Fruit fly (Drosophila melanogaster) whole organism, embryonic: ENCODE results near the gene Suv3.
A peak's percentile ranks its signal among the peaks of the same experiment; 100 is the strongest.

Experiments used
- Abd-B ChIP-seq: fragments of 200-800 bp; sonication (Bioruptor generic); optimal IDR thresholded peaks from 2 replicates; lab custom pipeline; 2018; ENCODE audit warnings: missing biosample characterization, mild to moderate bottlenecking, missing genetic modification characterization, moderate library complexity
- B-H1 ChIP-seq: fragments of 200-800 bp; sonication (Bioruptor generic); IDR thresholded peaks from 3 replicates; pipeline ENCODE4 v1.3.6; 2022; ENCODE audit warnings: missing biosample characterization, missing genetic modification characterization
- CG10147 ChIP-seq: fragments of 200-800 bp; sonication (Bioruptor generic); optimal IDR thresholded peaks from 2 replicates; lab custom pipeline; 2019; ENCODE audit warnings: missing biosample characterization, mild to moderate bottlenecking, missing genetic modification characterization, moderate library complexity
- CG10274 ChIP-seq: fragments of 200-800 bp; sonication (Bioruptor generic); optimal IDR thresholded peaks from 3 replicates; lab custom pipeline; 2017; ENCODE audit warnings: missing biosample characterization, mild to moderate bottlenecking, missing genetic modification characterization
- CG10321 ChIP-seq: fragments of 200-800 bp; sonication (Bioruptor generic); IDR thresholded peaks from 2 replicates; pipeline ENCODE4 v1.3.6; 2022; ENCODE audit warnings: missing biosample characterization, missing genetic modification characterization
- CG10366 ChIP-seq: fragments of 200-800 bp; sonication (Bioruptor generic); IDR thresholded peaks from 2 replicates; pipeline ENCODE4 v1.3.6; 2022; ENCODE audit warnings: missing biosample characterization, missing genetic modification characterization
- CG13775 ChIP-seq: fragments of 200-800 bp; sonication (Bioruptor generic); optimal IDR thresholded peaks from 3 replicates; lab custom pipeline; 2017; ENCODE audit warnings: missing biosample characterization, mild to moderate bottlenecking, missing genetic modification characterization
- CG17359 ChIP-seq: fragments of 200-800 bp; sonication (Bioruptor generic); optimal IDR thresholded peaks from 3 replicates; lab custom pipeline; 2018; ENCODE audit warnings: missing biosample characterization, mild to moderate bottlenecking, missing genetic modification characterization, moderate library complexity
- CG17829 ChIP-seq: fragments of 200-800 bp; optimal IDR thresholded peaks from 2 replicates; lab custom pipeline; 2019; ENCODE audit warnings: missing biosample characterization, mild to moderate bottlenecking, missing genetic modification characterization, moderate library complexity
- CG17912 ChIP-seq: fragments of 200-800 bp; sonication (Bioruptor generic); optimal IDR thresholded peaks from 2 replicates; lab custom pipeline; 2018; ENCODE audit warnings: missing biosample characterization, mild to moderate bottlenecking, missing genetic modification characterization
- CG3065 ChIP-seq: fragments of 200-800 bp; sonication (Bioruptor generic); optimal IDR thresholded peaks from 2 replicates; lab custom pipeline; 2016; ENCODE audit warnings: missing biosample characterization, missing genetic modification characterization
- CG31441 ChIP-seq: fragments of 200-800 bp; sonication (Bioruptor generic); IDR thresholded peaks from 2 replicates; pipeline ENCODE4 v1.3.6; 2022; ENCODE audit warnings: missing biosample characterization, missing genetic modification characterization
- CG32532 ChIP-seq: fragments of 200-800 bp; sonication (Bioruptor generic); IDR thresholded peaks from 2 replicates; pipeline ENCODE4 v1.3.6; 2022; ENCODE audit warnings: missing biosample characterization, missing genetic modification characterization
- CG33213 ChIP-seq: fragments of 200-800 bp; sonication (Bioruptor generic); optimal IDR thresholded peaks from 3 replicates; lab custom pipeline; 2016; ENCODE audit warnings: missing biosample characterization, missing genetic modification characterization
- CG3407 ChIP-seq: fragments of 200-800 bp; sonication (Bioruptor generic); optimal IDR thresholded peaks from 2 replicates; lab custom pipeline; 2018; ENCODE audit warnings: missing biosample characterization, mild to moderate bottlenecking, missing genetic modification characterization
- CG34224 ChIP-seq: fragments of 200-800 bp; sonication (Bioruptor generic); IDR thresholded peaks from 3 replicates; pipeline ENCODE4 v1.3.6; 2022; ENCODE audit warnings: missing biosample characterization, missing genetic modification characterization; ENCODE audit not compliant: partially characterized antibody
- CG3847 ChIP-seq: fragments of 200-800 bp; sonication (Bioruptor generic); IDR thresholded peaks from 2 replicates; pipeline ENCODE4 v1.3.6; 2022; ENCODE audit warnings: missing biosample characterization, missing genetic modification characterization
- CG4404 ChIP-seq: fragments of 200-800 bp; sonication (Bioruptor generic); IDR thresholded peaks from 2 replicates; pipeline ENCODE4 v1.3.6; 2022; ENCODE audit warnings: missing biosample characterization, missing genetic modification characterization
- CG6791 ChIP-seq: fragments of 200-800 bp; sonication (Bioruptor generic); IDR thresholded peaks from 3 replicates; pipeline ENCODE4 v1.3.6; 2022; ENCODE audit warnings: missing biosample characterization, missing genetic modification characterization; ENCODE audit not compliant: partially characterized antibody
- CG7928 ChIP-seq: fragments of 200-800 bp; sonication (Bioruptor generic); optimal IDR thresholded peaks from 2 replicates; lab custom pipeline; 2017; ENCODE audit warnings: missing biosample characterization, mild to moderate bottlenecking, missing genetic modification characterization
- CG8478 ChIP-seq: fragments of >200 bp; optimal IDR thresholded peaks from 2 replicates; lab custom pipeline; 2018
- CG9932 ChIP-seq: fragments of 200-800 bp; sonication (Bioruptor generic); IDR thresholded peaks from 2 replicates; pipeline ENCODE4 v1.3.6; 2022; ENCODE audit warnings: missing biosample characterization, missing genetic modification characterization
- CoRest ChIP-seq: fragments of 200-800 bp; sonication (Bioruptor generic); optimal IDR thresholded peaks from 3 replicates; lab custom pipeline; 2018; ENCODE audit warnings: missing biosample characterization, mild to moderate bottlenecking, missing genetic modification characterization, moderate library complexity
- CrebB ChIP-seq: fragments of 200-800 bp; sonication (Bioruptor generic); optimal IDR thresholded peaks from 3 replicates; lab custom pipeline; 2018; ENCODE audit warnings: missing biosample characterization, mild to moderate bottlenecking, missing genetic modification characterization
- D ChIP-seq, 2 experiments: fragments of 200-800 bp in 1 of 2; fragments of >200 bp in 1 of 2; sonication (Bioruptor generic) in 1 of 2; optimal IDR thresholded peaks; 2 replicates in 1 of 2; 3 replicates in 1 of 2; lab custom pipeline; 2017; ENCODE audit warnings: mild to moderate bottlenecking in 1 of 2, missing biosample characterization in 1 of 2, missing genetic modification characterization in 1 of 2, missing genetic modification reagents in 1 of 2
- Fer3 ChIP-seq: fragments of 200-800 bp; sonication (Bioruptor generic); optimal IDR thresholded peaks from 2 replicates; lab custom pipeline; 2018; ENCODE audit warnings: missing biosample characterization, mild to moderate bottlenecking, missing genetic modification characterization, moderate library complexity
- HLHmδ ChIP-seq: fragments of 200-800 bp; sonication (Bioruptor generic); optimal IDR thresholded peaks from 2 replicates; lab custom pipeline; 2018; ENCODE audit warnings: missing biosample characterization, mild to moderate bottlenecking, missing genetic modification characterization, moderate library complexity
- Hr39 ChIP-seq: fragments of >200 bp; optimal IDR thresholded peaks from 2 replicates; lab custom pipeline; 2017
- Kr ChIP-seq: fragments of 200-800 bp; sonication (Bioruptor generic); optimal IDR thresholded peaks from 2 replicates; lab custom pipeline; 2017; ENCODE audit warnings: missing biosample characterization, mild to moderate bottlenecking, missing genetic modification characterization
- Med ChIP-seq: fragments of 200-800 bp; sonication (Bioruptor generic); peaks from one replicate; lab custom pipeline; 2016; ENCODE audit warnings: missing biosample characterization, missing genetic modification characterization, mild to moderate bottlenecking, inconsistent platforms, moderate library complexity
- Myb ChIP-seq: fragments of 200-800 bp; sonication (Bioruptor generic); optimal IDR thresholded peaks from 2 replicates; lab custom pipeline; 2016; ENCODE audit warnings: missing biosample characterization, missing genetic modification characterization
- Rx ChIP-seq: fragments of 200-800 bp; sonication (Bioruptor generic); IDR thresholded peaks from 2 replicates; pipeline ENCODE4 v1.3.6; 2022; ENCODE audit warnings: missing biosample characterization, missing genetic modification characterization
- Sry-δ ChIP-seq: fragments of 200-800 bp; sonication (Bioruptor generic); optimal IDR thresholded peaks from 2 replicates; lab custom pipeline; 2016; ENCODE audit warnings: missing biosample characterization, missing genetic modification characterization
- Stat92E ChIP-seq, 3 experiments: fragments of >200 bp in 2 of 3; fragments of 200-800 bp in 1 of 3; sonication (Bioruptor generic) in 1 of 3; optimal IDR thresholded peaks; 2 replicates each; lab custom pipeline; 2017 to 2019; ENCODE audit warnings: missing biosample characterization in 3 of 3, missing genetic modification characterization in 3 of 3, mild to moderate bottlenecking in 1 of 3, moderate library complexity in 1 of 3
- Xrp1 ChIP-seq: fragments of 200-800 bp; sonication (Bioruptor generic); IDR thresholded peaks from 2 replicates; pipeline ENCODE4 v1.3.6; 2022; ENCODE audit warnings: missing biosample characterization, missing genetic modification characterization
- btn ChIP-seq: fragments of 200-800 bp; sonication (Bioruptor generic); optimal IDR thresholded peaks from 2 replicates; lab custom pipeline; 2016; ENCODE audit warnings: missing biosample characterization, missing genetic modification characterization
- chm ChIP-seq: fragments of 200-800 bp; sonication (Bioruptor generic); IDR thresholded peaks from 2 replicates; pipeline ENCODE4 v1.3.6; 2022; ENCODE audit warnings: missing biosample characterization, missing genetic modification characterization
- ham ChIP-seq: fragments of 200-800 bp; sonication (Bioruptor generic); IDR thresholded peaks from 2 replicates; pipeline ENCODE4 v1.3.6; 2022; ENCODE audit warnings: missing biosample characterization, missing genetic modification characterization
- ken ChIP-seq: fragments of 200-800 bp; sonication (Bioruptor generic); IDR thresholded peaks from 3 replicates; pipeline ENCODE4 v1.3.6; 2022; ENCODE audit warnings: missing biosample characterization, missing genetic modification characterization
- lmd ChIP-seq: fragments of 200-800 bp; sonication (Bioruptor generic); IDR thresholded peaks from 2 replicates; pipeline ENCODE4 v1.3.6; 2022; ENCODE audit warnings: missing biosample characterization, missing genetic modification characterization
- mam ChIP-seq: fragments of 200-800 bp; sonication (Bioruptor generic); optimal IDR thresholded peaks from 3 replicates; lab custom pipeline; 2016; ENCODE audit warnings: missing biosample characterization, missing genetic modification characterization
- oc ChIP-seq: fragments of 200-800 bp; sonication (Bioruptor generic); optimal IDR thresholded peaks from 2 replicates; lab custom pipeline; 2018; ENCODE audit warnings: missing biosample characterization, mild to moderate bottlenecking, missing genetic modification characterization, moderate library complexity
- pita ChIP-seq: fragments of 200-800 bp; sonication (Bioruptor generic); optimal IDR thresholded peaks from 2 replicates; lab custom pipeline; 2017; ENCODE audit warnings: missing biosample characterization, mild to moderate bottlenecking, missing genetic modification characterization
- prd ChIP-seq, 3 experiments: fragments of >200 bp in 2 of 3; fragments of 200-800 bp in 1 of 3; sonication (Bioruptor generic) in 1 of 3; optimal IDR thresholded peaks in 2 of 3; IDR thresholded peaks in 1 of 3; 2 replicates in 2 of 3; 3 replicates in 1 of 3; pipeline versions ENCODE4 v1.3.6 to Lab custom; 2017 to 2022; ENCODE audit warnings: missing biosample characterization in 1 of 3, missing genetic modification characterization in 1 of 3
- ranshi ChIP-seq: fragments of 200-800 bp; sonication (Bioruptor generic); IDR thresholded peaks from 2 replicates; pipeline ENCODE4 v1.3.6; 2022; ENCODE audit warnings: missing biosample characterization, missing genetic modification characterization
- seq ChIP-seq: fragments of 200-800 bp; sonication (Bioruptor generic); IDR thresholded peaks from 2 replicates; pipeline ENCODE4 v1.3.6; 2022; ENCODE audit warnings: missing biosample characterization, missing genetic modification characterization
- sisA ChIP-seq: fragments of 200-800 bp; sonication (Bioruptor generic); IDR thresholded peaks from 2 replicates; pipeline ENCODE4 v1.3.6; 2022; ENCODE audit warnings: missing biosample characterization, missing genetic modification characterization
- toy ChIP-seq: fragments of 200-800 bp; sonication (Bioruptor generic); IDR thresholded peaks from 2 replicates; pipeline ENCODE4 v1.3.6; 2022; ENCODE audit warnings: missing biosample characterization, missing genetic modification characterization
- twi ChIP-seq: fragments of 200-800 bp; optimal IDR thresholded peaks from 2 replicates; lab custom pipeline; 2019; ENCODE audit warnings: missing biosample characterization, mild to moderate bottlenecking, missing genetic modification characterization, moderate library complexity
- unpg ChIP-seq: fragments of 200-800 bp; sonication (Bioruptor generic); optimal IDR thresholded peaks from 3 replicates; lab custom pipeline; 2018; ENCODE audit warnings: missing biosample characterization, mild to moderate bottlenecking, missing genetic modification characterization, moderate library complexity
- wek ChIP-seq: fragments of 200-800 bp; sonication (Bioruptor generic); optimal IDR thresholded peaks from 3 replicates; lab custom pipeline; 2018; ENCODE audit warnings: missing biosample characterization, mild to moderate bottlenecking, missing genetic modification characterization, moderate library complexity
- zfh2 ChIP-seq: fragments of 200-800 bp; sonication (Bioruptor generic); optimal IDR thresholded peaks from 2 replicates; lab custom pipeline; 2016; ENCODE audit warnings: missing biosample characterization, missing genetic modification characterization

Gene Suv3

dm6 chr3R:4337580-4337979 lies 26.2 kb downstream of the Suv3 start, which contains the start of the genes Skp2 and CG1103 (continued):
- TF ChIP-seq HLHmδ (GFP tag; lab: Kevin White, UChicago) (no peak), ken (GFP tag; lab: Robert Waterston, UW) (no peak), zfh2 (GFP tag; lab: Kevin White, UChicago) (no peak), CG9932 (GFP tag; lab: Robert Waterston, UW) (no peak), CG3847 (GFP tag; lab: Robert Waterston, UW) (peak; percentile 75), twi (tag; lab: Kevin White, UChicago) (no peak), Rx (GFP tag; lab: Robert Waterston, UW) (no peak), CG8478 (no peak), CG13775 (no peak), CG3407 (no peak), CG31441 (GFP tag; lab: Robert Waterston, UW) (no peak), CG10274 (GFP tag; lab: Kevin White, UChicago) (no peak), CG32532 (GFP tag; lab: Robert Waterston, UW) (no peak), B-H1 (GFP tag; lab: Robert Waterston, UW) (no peak), seq (GFP tag; lab: Robert Waterston, UW) (no peak), CoRest (peak; percentile 10), oc (no peak), CG10321 (GFP tag; lab: Robert Waterston, UW) (no peak), toy (no peak), CG10366 (GFP tag; lab: Robert Waterston, UW) (no peak), Kr (GFP tag; lab: Kevin White, UChicago) (no peak), CG34224 (peak; percentile 45; the same call in 2 of the 3 replicates), chm (GFP tag; lab: Robert Waterston, UW) (no peak), CG17912 (no peak), CG17359 (tag; lab: Kevin White, UChicago) (no peak), pita (GFP tag; lab: Kevin White, UChicago) (no peak), sisA (GFP tag; lab: Robert Waterston, UW) (no peak), CG3065 (GFP tag; lab: Kevin White, UChicago) (no peak), wek (no peak), ham (GFP tag; lab: Robert Waterston, UW) (no peak), CG10147 (GFP tag; lab: Kevin White, UChicago) (no peak), CG6791 (peak; percentile 36; the same call in 1 of the 3 replicates), unpg (GFP tag; lab: Kevin White, UChicago) (no peak), mam (GFP tag; lab: Kevin White, UChicago) (no peak), Stat92E (GFP tag; optimal IDR thresholded peaks at IDR 0.05; lab: Kevin White, UChicago) (peak in 1 of 3 experiments; percentile 76), CG4404 (no peak), Fer3 (tag; lab: Kevin White, UChicago) (no peak), btn (GFP tag; lab: Kevin White, UChicago) (no peak), D (optimal IDR thresholded peaks at IDR 0.05; lab: Kevin White, UChicago) (peak; percentile 65), D (GFP tag; optimal IDR thresholded peaks at IDR 0.05; lab: Kevin White, UChicago) (no peak), lmd (no peak), Xrp1 (GFP tag; lab: Robert Waterston, UW) (no peak), prd (optimal IDR thresholded peaks at IDR 0.05; lab: Kevin White, UChicago) (no peak), prd (GFP tag; IDR thresholded peaks at IDR 0.05; lab: Robert Waterston, UW) (no peak), CG33213 (GFP tag; lab: Kevin White, UChicago) (peak; percentile 26), Myb (peak; percentile 27), Abd-B (GFP tag; lab: Kevin White, UChicago) (no peak), CrebB (tag; lab: Kevin White, UChicago) (no peak), Hr39 (lab: Kevin White, UChicago) (no peak), CG17829 (peak; percentile 26), Sry-δ (peak; percentile 52), ranshi (GFP tag; lab: Robert Waterston, UW) (no peak), Med (GFP tag; lab: Kevin White, UChicago) (peak; percentile 76), CG7928 (GFP tag; lab: Kevin White, UChicago) (no peak)
